Fruit fly (Drosophila melanogaster): ENCODE measurements around the gene spn-A.
A peak's percentile ranks its signal among the peaks of the same experiment; 100 is the strongest.

The spn-A gene

dm6 chr3R:30046029-30047001 is 9.5 kb downstream of the spn-A start, which contains the start of the genes RpL32 and CG7943:
Gene RpL32, minus strand, starts transcription at chr3R:30046161.
Gene CG7943, plus strand, starts transcription at chr3R:30046470.
- no peak for TF ChIP-seq kay (GFP tag; ENCODE audit: borderline replicate concordance)
- TF ChIP-seq CG7045 (GFP tag; optimal IDR thresholded peaks at IDR 0.05): peak; percentile 93
- no peak for TF ChIP-seq CG5204 (GFP tag; optimal IDR thresholded peaks at IDR 0.05)
- peak; percentile 85 for TF ChIP-seq tj (GFP tag; optimal IDR thresholded peaks at IDR 0.05)
- TF ChIP-seq CG12768 (GFP tag; optimal IDR thresholded peaks at IDR 0.05): peak; percentile 94
- no peak for TF ChIP-seq cnc (optimal IDR thresholded peaks at IDR 0.05)
- TF ChIP-seq pad (GFP tag; optimal IDR thresholded peaks at IDR 0.05): peak; percentile 86
- TF ChIP-seq bab1 (GFP tag; optimal IDR thresholded peaks at IDR 0.05): peak; percentile 97
- peak; percentile 87 for TF ChIP-seq CG33017 (tag; optimal IDR thresholded peaks at IDR 0.05)
- peak; percentile 99 for TF ChIP-seq Hr96 (GFP tag; optimal IDR thresholded peaks at IDR 0.05)
- peak; percentile 97 for TF ChIP-seq CG11617 (GFP tag; optimal IDR thresholded peaks at IDR 0.05)
- TF ChIP-seq Mnt (GFP tag; optimal IDR thresholded peaks at IDR 0.05): peak; percentile 95
- TF ChIP-seq CG7101 (tag; optimal IDR thresholded peaks at IDR 0.05): peak; percentile 94
- peak; percentile 96 for TF ChIP-seq ovo (GFP tag; optimal IDR thresholded peaks at IDR 0.05)
- TF ChIP-seq cic (GFP tag; optimal IDR thresholded peaks at IDR 0.05): peak; percentile 62
- TF ChIP-seq Crg-1 (GFP tag; optimal IDR thresholded peaks at IDR 0.05): peak; percentile 97
- TF ChIP-seq CG14711 (tag; optimal IDR thresholded peaks at IDR 0.05): peak; percentile 85
- TF ChIP-seq Clk (GFP tag; optimal IDR thresholded peaks at IDR 0.05): peak; percentile 91
- peak; percentile 98 for TF ChIP-seq toe (GFP tag; optimal IDR thresholded peaks at IDR 0.05)
- TF ChIP-seq CG1620 (GFP tag; optimal IDR thresholded peaks at IDR 0.05): peak; percentile 96

dm6 chr3R:30043139-30043744 is 12.6 kb downstream of the spn-A start, which contains the start of gene Sry-delta:
Gene Sry-delta, plus strand, starts transcription at chr3R:30043341.
- TF ChIP-seq tj (GFP tag; optimal IDR thresholded peaks at IDR 0.05) (peak; percentile 85), bab1 (GFP tag; optimal IDR thresholded peaks at IDR 0.05) (peak; percentile 76), CG7101 (tag; optimal IDR thresholded peaks at IDR 0.05) (peak; percentile 74), CG14711 (tag; optimal IDR thresholded peaks at IDR 0.05) (peak; percentile 60), toe (GFP tag; optimal IDR thresholded peaks at IDR 0.05) (peak; percentile 87), Hr96 (GFP tag; optimal IDR thresholded peaks at IDR 0.05) (peak; percentile 90), CG12768 (GFP tag; optimal IDR thresholded peaks at IDR 0.05) (peak; percentile 65), CG33017 (tag; optimal IDR thresholded peaks at IDR 0.05) (peak; percentile 61), Clk (GFP tag; optimal IDR thresholded peaks at IDR 0.05) (peak; percentile 59), CG5204 (GFP tag; optimal IDR thresholded peaks at IDR 0.05) (no peak), Crg-1 (GFP tag; optimal IDR thresholded peaks at IDR 0.05) (peak; percentile 71), CG11617 (GFP tag; optimal IDR thresholded peaks at IDR 0.05) (peak; percentile 73), kay (GFP tag; ENCODE audit: borderline replicate concordance) (no peak), cic (GFP tag; optimal IDR thresholded peaks at IDR 0.05) (peak; percentile 45), CG7045 (GFP tag; optimal IDR thresholded peaks at IDR 0.05) (peak; percentile 73), Mnt (GFP tag; optimal IDR thresholded peaks at IDR 0.05) (peak; percentile 85), ovo (GFP tag; optimal IDR thresholded peaks at IDR 0.05) (no peak), pad (GFP tag; optimal IDR thresholded peaks at IDR 0.05) (peak; percentile 64), CG1620 (GFP tag; optimal IDR thresholded peaks at IDR 0.05) (peak; percentile 90), cnc (optimal IDR thresholded peaks at IDR 0.05) (no peak)

- TF ChIP-seq Crg-1 (GFP tag; optimal IDR thresholded peaks at IDR 0.05): no peak
- TF ChIP-seq Mnt (GFP tag; optimal IDR thresholded peaks at IDR 0.05): no peak
- no peak for TF ChIP-seq CG7101 (tag; optimal IDR thresholded peaks at IDR 0.05)
- TF ChIP-seq Clk (GFP tag; optimal IDR thresholded peaks at IDR 0.05): no peak
- no peak for TF ChIP-seq bab1 (GFP tag; optimal IDR thresholded peaks at IDR 0.05)
- TF ChIP-seq CG11617 (GFP tag; optimal IDR thresholded peaks at IDR 0.05): no peak
- TF ChIP-seq cnc (optimal IDR thresholded peaks at IDR 0.05): no peak
- TF ChIP-seq CG5204 (GFP tag; optimal IDR thresholded peaks at IDR 0.05): no peak
- no peak for TF ChIP-seq tj (GFP tag; optimal IDR thresholded peaks at IDR 0.05)
- no peak for TF ChIP-seq CG1620 (GFP tag; optimal IDR thresholded peaks at IDR 0.05)
- TF ChIP-seq pad (GFP tag; optimal IDR thresholded peaks at IDR 0.05): no peak
- TF ChIP-seq CG12768 (GFP tag; optimal IDR thresholded peaks at IDR 0.05): no peak
- TF ChIP-seq ovo (GFP tag; optimal IDR thresholded peaks at IDR 0.05): no peak
- no peak for TF ChIP-seq CG14711 (tag; optimal IDR thresholded peaks at IDR 0.05)
These were observed 15.0 kb downstream of the spn-A start for dm6 chr3R:30040879-30041278.

dm6 chr3R:30039494-30039893 is 16.3 kb downstream of the spn-A start, which contains the start of the genes janA, Sry-alpha and Sry-beta:
Gene janA, minus strand, starts transcription at chr3R:30039533.
Gene Sry-alpha, plus strand, starts transcription at chr3R:30039719.
Gene Sry-beta, plus strand, starts transcription at chr3R:30039719.
- TF ChIP-seq toe (GFP tag; optimal IDR thresholded peaks at IDR 0.05): no peak
- TF ChIP-seq CG7045 (GFP tag; optimal IDR thresholded peaks at IDR 0.05): no peak
- TF ChIP-seq CG14711 (tag; optimal IDR thresholded peaks at IDR 0.05): peak; percentile 19
- TF ChIP-seq ovo (GFP tag; optimal IDR thresholded peaks at IDR 0.05): no peak
- TF ChIP-seq pad (GFP tag; optimal IDR thresholded peaks at IDR 0.05): no peak
- peak; percentile 65 for TF ChIP-seq bab1 (GFP tag; optimal IDR thresholded peaks at IDR 0.05)
- TF ChIP-seq Mnt (GFP tag; optimal IDR thresholded peaks at IDR 0.05): peak; percentile 33
- no peak for TF ChIP-seq kay (GFP tag; ENCODE audit: borderline replicate concordance)
- peak; percentile 0 for TF ChIP-seq CG7101 (tag; optimal IDR thresholded peaks at IDR 0.05)
- TF ChIP-seq tj (GFP tag; optimal IDR thresholded peaks at IDR 0.05): no peak
- peak; percentile 20 for TF ChIP-seq CG11617 (GFP tag; optimal IDR thresholded peaks at IDR 0.05)
- no peak for TF ChIP-seq Hr96 (GFP tag; optimal IDR thresholded peaks at IDR 0.05)
- TF ChIP-seq Crg-1 (GFP tag; optimal IDR thresholded peaks at IDR 0.05): peak; percentile 45
- TF ChIP-seq CG1620 (GFP tag; optimal IDR thresholded peaks at IDR 0.05): peak; percentile 45

- TF ChIP-seq Mnt (GFP tag; optimal IDR thresholded peaks at IDR 0.05): no peak
These were observed 17.2 kb downstream of the spn-A start, which contains the start of gene janB for dm6 chr3R:30038628-30039027. Gene janB, minus strand, starts transcription at chr3R:30038728.

All from whole organism, adult.